Worm (Caenorhabditis elegans) whole organism, young adult: ENCODE results near the gene F14H8.5.

Experiments used
- ZK185.1 ChIP-seq: sonication (generic microtip); optimal IDR thresholded peaks from 2 replicates; lab custom pipeline; 2016; ENCODE audit warnings: mild to moderate bottlenecking, missing genetic modification characterization, missing compliant biosample characterization; ENCODE audit not compliant: poor library complexity, severe bottlenecking
- ceh-91 ChIP-seq: fragments of 200-800 bp; sonication (Bioruptor generic); IDR thresholded peaks from 2 replicates; pipeline ENCODE4 v1.3.6; 2022; ENCODE audit warnings: missing genetic modification reagents, missing genetic modification characterization, missing compliant biosample characterization
- nhr-120 ChIP-seq: fragments of 200-800 bp; sonication (Bioruptor generic); IDR thresholded peaks from 2 replicates; pipeline ENCODE4 v1.3.6; 2022; ENCODE audit warnings: missing genetic modification characterization, missing compliant biosample characterization
- rcor-1 ChIP-seq: fragments of 200-800 bp; sonication (Bioruptor generic); IDR thresholded peaks from 2 replicates; pipeline ENCODE4 v1.3.6; 2022; ENCODE audit warnings: missing genetic modification reagents, missing genetic modification characterization, missing compliant biosample characterization

DNA sequence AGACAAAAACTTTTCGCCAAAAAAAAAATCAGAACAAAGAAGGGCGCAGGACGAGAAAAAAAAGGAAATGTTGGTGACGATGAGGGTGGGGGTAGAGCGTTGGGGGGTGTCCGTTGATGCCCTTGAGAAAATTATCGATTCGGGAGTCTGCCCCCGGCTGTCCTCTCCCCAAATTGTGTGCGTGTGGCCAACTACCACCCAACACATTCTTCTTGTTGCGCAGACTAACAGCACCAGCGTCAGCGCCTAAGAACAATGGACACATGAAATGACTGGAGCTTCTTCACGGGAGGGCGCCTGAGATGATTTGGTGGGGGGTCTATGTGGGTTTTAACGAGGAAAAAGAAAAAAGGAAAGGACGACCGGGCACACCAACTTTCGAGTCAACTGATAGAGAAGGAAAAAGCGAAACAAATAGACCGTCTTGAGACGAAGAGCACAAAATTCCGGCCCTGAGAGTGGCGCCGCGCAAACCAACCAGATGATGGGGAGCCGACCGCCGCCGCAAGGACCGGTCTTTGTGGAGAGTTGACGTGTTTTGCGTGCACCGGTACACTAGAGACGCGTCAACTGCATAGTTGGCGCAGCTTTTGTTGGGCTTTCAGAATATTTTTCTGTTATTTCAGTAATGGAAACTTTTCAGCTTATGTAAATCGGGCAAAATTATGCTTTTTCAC lies 44.4 kb downstream of the F14H8.5 start, which contains the start of gene C25D7.9:
- TF ChIP-seq ZK185.1 (tag; lab: Kevin White, UChicago): no peak
- TF ChIP-seq nhr-120 (GFP tag; lab: Robert Waterston, UW): no peak
- TF ChIP-seq rcor-1 (GFP tag; lab: Robert Waterston, UW): no peak
- TF ChIP-seq ceh-91 (GFP tag; lab: Robert Waterston, UW): no peak
